Worm (Caenorhabditis elegans) whole organism, young adult: ENCODE measurements around the gene crn-2.

ENCODE experiments used
- ama-1 ChIP-seq, 3 experiments: fragments of 150-350 bp in 1 of 3; sonication (generic microtip) in 2 of 3; optimal IDR thresholded peaks; 2 replicates each; lab custom pipeline; 2014 to 2018; ENCODE audit warnings: missing biosample characterization in 2 of 3, missing genetic modification characterization in 2 of 3, missing genetic modification reagents in 2 of 3
- ceh-100 ChIP-seq: fragments of 200-800 bp; sonication (Bioruptor generic); IDR thresholded peaks from 2 replicates; pipeline ENCODE4 v1.3.6; 2022; ENCODE audit warnings: missing genetic modification reagents, missing genetic modification characterization, missing compliant biosample characterization
- him-1 ChIP-seq: sonication (generic microtip); optimal IDR thresholded peaks from 2 replicates; lab custom pipeline; 2016; ENCODE audit warnings: missing genotype, missing genetic modification reagents, missing genetic modification characterization, missing compliant biosample characterization
- unc-62 ChIP-seq: fragments of 150-350 bp; optimal IDR thresholded peaks from 2 replicates; lab custom pipeline; 2014; ENCODE audit warnings: missing biosample characterization, missing genetic modification reagents, missing genetic modification characterization

ce11 chrV:5591887-5592286 is 2.5 kb upstream of the crn-2 start:
- TF ChIP-seq ceh-100 (GFP tag; lab: Robert Waterston, UW) (peak; percentile 50; the same call in 1 of the 2 replicates), ama-1 (optimal IDR thresholded peaks at IDR 0.05; lab: Kevin White, UChicago) (no peak), ama-1 (GFP tag; optimal IDR thresholded peaks at IDR 0.05; lab: Kevin White, UChicago) (peak in 1 of 2 experiments; percentile 86), unc-62 (GFP tag; lab: Kevin White, UChicago) (no peak), him-1 (peak; percentile 52)
